Fruit fly (Drosophila melanogaster) whole organism, embryonic: Measurements from ENCODE around the gene osi.

Experiments used
- CG10274 ChIP-seq: fragments of 200-800 bp; sonication (Bioruptor generic); optimal IDR thresholded peaks from 3 replicates; lab custom pipeline; 2017; ENCODE audit warnings: missing biosample characterization, mild to moderate bottlenecking, missing genetic modification characterization
- CG10366 ChIP-seq: fragments of 200-800 bp; sonication (Bioruptor generic); IDR thresholded peaks from 2 replicates; pipeline ENCODE4 v1.3.6; 2022; ENCODE audit warnings: missing biosample characterization, missing genetic modification characterization
- CG10543 ChIP-seq: fragments of 200-800 bp; sonication (Bioruptor generic); optimal IDR thresholded peaks from 3 replicates; lab custom pipeline; 2017; ENCODE audit warnings: missing biosample characterization, mild to moderate bottlenecking, missing genetic modification characterization, moderate library complexity
- CG11398 ChIP-seq: fragments of 200-800 bp; sonication (Bioruptor generic); optimal IDR thresholded peaks from 2 replicates; lab custom pipeline; 2016; ENCODE audit warnings: missing biosample characterization, missing genetic modification characterization
- CG1233 ChIP-seq: fragments of 200-800 bp; sonication (Bioruptor generic); optimal IDR thresholded peaks from 4 replicates; lab custom pipeline; 2018; ENCODE audit warnings: missing biosample characterization, mild to moderate bottlenecking, missing genetic modification characterization
- CG12659 ChIP-seq: fragments of 200-800 bp; sonication (Bioruptor generic); optimal IDR thresholded peaks from 3 replicates; lab custom pipeline; 2017; ENCODE audit warnings: mild to moderate bottlenecking, missing biosample characterization, missing genetic modification reagents, missing genetic modification characterization
- CG12744 ChIP-seq: fragments of 200-800 bp; sonication (Bioruptor generic); optimal IDR thresholded peaks from 2 replicates; lab custom pipeline; 2016; ENCODE audit warnings: missing biosample characterization, missing genetic modification characterization
- CG14441 ChIP-seq: fragments of 200-800 bp; sonication (Bioruptor generic); IDR thresholded peaks from 2 replicates; pipeline ENCODE4 v1.3.6; 2022; ENCODE audit warnings: missing biosample characterization, missing genetic modification characterization
- CG1602 ChIP-seq: fragments of 200-800 bp; sonication (Bioruptor generic); optimal IDR thresholded peaks from 3 replicates; lab custom pipeline; 2016; ENCODE audit warnings: missing biosample characterization, missing genetic modification characterization
- CG17361 ChIP-seq: fragments of 200-800 bp; sonication (Bioruptor generic); IDR thresholded peaks from 3 replicates; pipeline ENCODE4 v1.3.6; 2022; ENCODE audit warnings: missing biosample characterization, missing genetic modification characterization
- CG1832 ChIP-seq: fragments of 200-800 bp; sonication (Bioruptor generic); optimal IDR thresholded peaks from 2 replicates; lab custom pipeline; 2017; ENCODE audit warnings: missing biosample characterization, mild to moderate bottlenecking, missing genetic modification characterization, inconsistent platforms
- CG18476 ChIP-seq: fragments of 200-800 bp; sonication (Bioruptor generic); optimal IDR thresholded peaks from 2 replicates; lab custom pipeline; 2016; ENCODE audit warnings: missing biosample characterization, mild to moderate bottlenecking, missing genetic modification characterization
- CG2116 ChIP-seq: fragments of 200-800 bp; sonication (Bioruptor generic); optimal IDR thresholded peaks from 3 replicates; lab custom pipeline; 2018; ENCODE audit warnings: missing biosample characterization, mild to moderate bottlenecking, missing genetic modification characterization
- CG2875 ChIP-seq: fragments of 200-800 bp; sonication (Bioruptor generic); optimal IDR thresholded peaks from 2 replicates; lab custom pipeline; 2017; ENCODE audit warnings: missing biosample characterization, mild to moderate bottlenecking, missing genetic modification characterization, missing genetic modification reagents
- CG31388 ChIP-seq: fragments of 200-800 bp; sonication (Bioruptor generic); optimal IDR thresholded peaks from 2 replicates; lab custom pipeline; 2016; ENCODE audit warnings: missing biosample characterization, missing genetic modification characterization
- CG3163 ChIP-seq: fragments of 200-800 bp; sonication (Bioruptor generic); optimal IDR thresholded peaks from 3 replicates; lab custom pipeline; 2016; ENCODE audit warnings: missing biosample characterization, missing genetic modification characterization
- CG5180 ChIP-seq: fragments of 200-800 bp; sonication (Bioruptor generic); optimal IDR thresholded peaks from 3 replicates; lab custom pipeline; 2017; ENCODE audit warnings: missing biosample characterization, missing genetic modification characterization, mild to moderate bottlenecking, moderate library complexity, missing genetic modification reagents
- CG6654 ChIP-seq: fragments of 200-800 bp; sonication (Bioruptor generic); optimal IDR thresholded peaks from 2 replicates; lab custom pipeline; 2017; ENCODE audit warnings: missing biosample characterization, mild to moderate bottlenecking, missing genetic modification characterization
- CG6689 ChIP-seq: fragments of 200-800 bp; sonication (Bioruptor generic); IDR thresholded peaks from 2 replicates; pipeline ENCODE4 v1.3.6; 2022; ENCODE audit warnings: missing biosample characterization, missing genetic modification characterization
- CG7987 ChIP-seq: fragments of 200-800 bp; sonication (Bioruptor generic); optimal IDR thresholded peaks from 2 replicates; lab custom pipeline; 2018; ENCODE audit warnings: missing biosample characterization, mild to moderate bottlenecking, missing genetic modification characterization, moderate library complexity
- CG8089 ChIP-seq: fragments of 200-800 bp; sonication (Bioruptor generic); optimal IDR thresholded peaks from 3 replicates; lab custom pipeline; 2016; ENCODE audit warnings: missing biosample characterization, missing genetic modification characterization
- CG9437 ChIP-seq: fragments of 200-800 bp; sonication (Bioruptor generic); optimal IDR thresholded peaks from 2 replicates; lab custom pipeline; 2018; ENCODE audit warnings: missing biosample characterization, mild to moderate bottlenecking, missing genetic modification characterization
- CoRest ChIP-seq: fragments of 200-800 bp; sonication (Bioruptor generic); optimal IDR thresholded peaks from 3 replicates; lab custom pipeline; 2018; ENCODE audit warnings: missing biosample characterization, mild to moderate bottlenecking, missing genetic modification characterization, moderate library complexity
- E2f1 ChIP-seq: fragments of 200-800 bp; sonication (Bioruptor generic); IDR thresholded peaks from 2 replicates; pipeline ENCODE4 v1.3.6; 2022; ENCODE audit warnings: missing biosample characterization, missing genetic modification characterization
- Ets65A ChIP-seq: fragments of 200-800 bp; sonication (Bioruptor generic); peaks from one replicate; lab custom pipeline; 2016; ENCODE audit warnings: missing biosample characterization, missing genetic modification characterization
- Fer1 ChIP-seq: fragments of 200-800 bp; sonication (Bioruptor generic); optimal IDR thresholded peaks from 2 replicates; lab custom pipeline; 2017; ENCODE audit warnings: missing biosample characterization, mild to moderate bottlenecking, missing genetic modification characterization
- HLHmδ ChIP-seq: fragments of 200-800 bp; sonication (Bioruptor generic); optimal IDR thresholded peaks from 2 replicates; lab custom pipeline; 2018; ENCODE audit warnings: missing biosample characterization, mild to moderate bottlenecking, missing genetic modification characterization, moderate library complexity
- Kr ChIP-seq: fragments of 200-800 bp; sonication (Bioruptor generic); optimal IDR thresholded peaks from 2 replicates; lab custom pipeline; 2017; ENCODE audit warnings: missing biosample characterization, mild to moderate bottlenecking, missing genetic modification characterization
- Lpt ChIP-seq: fragments of >200 bp; optimal IDR thresholded peaks from 2 replicates; lab custom pipeline; 2018; ENCODE audit warnings: missing biosample characterization, missing genetic modification characterization
- Med ChIP-seq: fragments of 200-800 bp; sonication (Bioruptor generic); peaks from one replicate; lab custom pipeline; 2016; ENCODE audit warnings: missing biosample characterization, missing genetic modification characterization, mild to moderate bottlenecking, inconsistent platforms, moderate library complexity
- Myb ChIP-seq: fragments of 200-800 bp; sonication (Bioruptor generic); optimal IDR thresholded peaks from 2 replicates; lab custom pipeline; 2016; ENCODE audit warnings: missing biosample characterization, missing genetic modification characterization
- Ravus ChIP-seq: fragments of 200-800 bp; sonication (Bioruptor generic); IDR thresholded peaks from 2 replicates; pipeline ENCODE4 v1.3.6; 2022; ENCODE audit warnings: missing biosample characterization, missing genetic modification characterization
- Rfx ChIP-seq: fragments of 200-800 bp; sonication (Bioruptor generic); IDR thresholded peaks from 2 replicates; pipeline ENCODE4 v1.3.6; 2022; ENCODE audit warnings: missing biosample characterization, missing genetic modification characterization
- Sin3A ChIP-seq: fragments of >200 bp; optimal IDR thresholded peaks from 2 replicates; lab custom pipeline; 2018
- ato ChIP-seq: fragments of 200-800 bp; sonication (Bioruptor generic); IDR thresholded peaks from 2 replicates; pipeline ENCODE4 v1.3.6; 2022; ENCODE audit warnings: missing biosample characterization, missing genetic modification characterization; ENCODE audit not compliant: partially characterized antibody
- bowl ChIP-seq: fragments of 200-800 bp; sonication (Bioruptor generic); IDR thresholded peaks from 2 replicates; pipeline ENCODE4 v1.3.6; 2022; ENCODE audit warnings: missing biosample characterization, missing genetic modification characterization
- chif ChIP-seq, 2 experiments: fragments of 200-800 bp; sonication (Bioruptor generic); optimal IDR thresholded peaks; 3 replicates each; lab custom pipeline; 2016; ENCODE audit warnings: missing biosample characterization in 2 of 2, missing genetic modification characterization in 2 of 2
- dan ChIP-seq: fragments of 200-800 bp; sonication (Bioruptor generic); IDR thresholded peaks from 2 replicates; pipeline ENCODE4 v1.3.6; 2022; ENCODE audit warnings: missing biosample characterization, missing genetic modification characterization
- emc ChIP-seq: fragments of 200-800 bp; sonication (Bioruptor generic); optimal IDR thresholded peaks from 2 replicates; lab custom pipeline; 2016; ENCODE audit warnings: missing biosample characterization, missing genetic modification characterization
- hkb ChIP-seq, 2 experiments: fragments of 200-800 bp in 1 of 2; fragments of >200 bp in 1 of 2; sonication (Bioruptor generic) in 1 of 2; IDR thresholded peaks in 1 of 2; optimal IDR thresholded peaks in 1 of 2; 2 replicates each; pipeline versions ENCODE4 v1.3.6 to Lab custom; 2017 to 2022; ENCODE audit warnings: missing biosample characterization in 1 of 2, missing genetic modification characterization in 1 of 2
- kni ChIP-seq: fragments of 200-800 bp; sonication (Bioruptor generic); optimal IDR thresholded peaks from 3 replicates; lab custom pipeline; 2017; ENCODE audit warnings: mild to moderate bottlenecking, missing biosample characterization, missing genetic modification reagents, missing genetic modification characterization
- lab ChIP-seq: fragments of 200-800 bp; sonication (Bioruptor generic); optimal IDR thresholded peaks from 3 replicates; lab custom pipeline; 2017; ENCODE audit warnings: missing biosample characterization, missing genetic modification characterization, mild to moderate bottlenecking, moderate library complexity, missing genetic modification reagents
- p53 ChIP-seq: fragments of 200-800 bp; sonication (Bioruptor generic); optimal IDR thresholded peaks from 2 replicates; lab custom pipeline; 2016; ENCODE audit warnings: missing biosample characterization, missing genetic modification characterization
- salm ChIP-seq: fragments of 200-800 bp; sonication (Bioruptor generic); optimal IDR thresholded peaks from 2 replicates; lab custom pipeline; 2018; ENCODE audit warnings: missing biosample characterization, mild to moderate bottlenecking, missing genetic modification characterization
- sd ChIP-seq: fragments of 200-800 bp; sonication (Bioruptor generic); optimal IDR thresholded peaks from 3 replicates; lab custom pipeline; 2018; ENCODE audit warnings: missing biosample characterization, mild to moderate bottlenecking, missing genetic modification characterization, moderate library complexity
- slbo ChIP-seq: fragments of 200-800 bp; sonication (Bioruptor generic); IDR thresholded peaks from 2 replicates; pipeline ENCODE4 v1.3.6; 2022; ENCODE audit warnings: missing biosample characterization, missing genetic modification characterization
- slp2 ChIP-seq: fragments of 200-800 bp; sonication (Bioruptor generic); optimal IDR thresholded peaks from 2 replicates; lab custom pipeline; 2016; ENCODE audit warnings: missing biosample characterization, missing genetic modification characterization
- sob ChIP-seq: fragments of 200-800 bp; sonication (Bioruptor generic); IDR thresholded peaks from 2 replicates; pipeline ENCODE4 v1.3.6; 2022; ENCODE audit warnings: missing biosample characterization, missing genetic modification characterization
- trem ChIP-seq: fragments of 200-800 bp; optimal IDR thresholded peaks from 3 replicates; lab custom pipeline; 2019; ENCODE audit warnings: missing biosample characterization, mild to moderate bottlenecking, missing genetic modification characterization, moderate library complexity
- trh ChIP-seq: fragments of 200-800 bp; sonication (Bioruptor generic); optimal IDR thresholded peaks from 2 replicates; lab custom pipeline; 2016; ENCODE audit warnings: missing biosample characterization, missing genetic modification characterization
- tup ChIP-seq: fragments of 200-800 bp; sonication (Bioruptor generic); optimal IDR thresholded peaks from 2 replicates; lab custom pipeline; 2016; ENCODE audit warnings: missing biosample characterization, mild to moderate bottlenecking, missing genetic modification characterization, moderate library complexity
- tx ChIP-seq: fragments of 200-800 bp; sonication (Bioruptor generic); optimal IDR thresholded peaks from 2 replicates; lab custom pipeline; 2016; ENCODE audit warnings: missing biosample characterization, missing genetic modification characterization

Gene osi

dm6 chr2L:16880930-16881329 is 6.8 kb downstream of the osi start (continued):
- TF ChIP-seq CG1832 (GFP tag; lab: Kevin White, UChicago) = no peak
- TF ChIP-seq Fer1 (GFP tag; lab: Kevin White, UChicago) = peak; percentile 42
- TF ChIP-seq CG11398 (GFP tag; lab: Kevin White, UChicago) = no peak
- no peak for TF ChIP-seq tx (GFP tag; lab: Kevin White, UChicago)
- no peak for TF ChIP-seq CG9437 (GFP tag; lab: Kevin White, UChicago)
- no peak for TF ChIP-seq CG31388 (GFP tag; lab: Kevin White, UChicago)
- TF ChIP-seq Kr (GFP tag; lab: Kevin White, UChicago) = no peak
- TF ChIP-seq CG5180 (GFP tag; lab: Kevin White, UChicago) = peak; percentile 4
- no peak for TF ChIP-seq Lpt
- TF ChIP-seq Ravus (GFP tag; lab: Robert Waterston, UW) = no peak
- no peak for TF ChIP-seq CG8089 (GFP tag; lab: Kevin White, UChicago)
- TF ChIP-seq slp2 (GFP tag; lab: Kevin White, UChicago) = no peak
- no peak for TF ChIP-seq salm
- no peak for TF ChIP-seq CG12744
- TF ChIP-seq CG18476 (GFP tag; lab: Kevin White, UChicago) = no peak
- no peak for TF ChIP-seq CG1233 (GFP tag; lab: Kevin White, UChicago)
- TF ChIP-seq CG10366 (GFP tag; lab: Robert Waterston, UW) = no peak
- TF ChIP-seq CG6689 (GFP tag; lab: Robert Waterston, UW) = no peak
- no peak for TF ChIP-seq CG2116
- TF ChIP-seq CG14441 (GFP tag; lab: Robert Waterston, UW) = 0 out of 2 replicates have a peak, but pooled peaks have one; percentile 19
- TF ChIP-seq CG10543 (GFP tag; lab: Kevin White, UChicago) = peak; percentile 84
- no peak for TF ChIP-seq E2f1
- no peak; the same call in 1 of the 2 replicates for TF ChIP-seq slbo (GFP tag; lab: Robert Waterston, UW)
- TF ChIP-seq sd (tag; lab: Kevin White, UChicago) = no peak
- peak; percentile 41; the same call in 1 of the 2 replicates for TF ChIP-seq Rfx
- no peak for TF ChIP-seq CG2875 (GFP tag; lab: Kevin White, UChicago)
- no peak for TF ChIP-seq hkb (optimal IDR thresholded peaks at IDR 0.05; lab: Kevin White, UChicago)
- peak; percentile 37; the same call in 1 of the 2 replicates for TF ChIP-seq hkb (GFP tag; IDR thresholded peaks at IDR 0.05; lab: Robert Waterston, UW)
- TF ChIP-seq Sin3A (lab: Kevin White, UChicago) = no peak
- no peak for TF ChIP-seq p53 (GFP tag; lab: Kevin White, UChicago)
- peak; percentile 85 for TF ChIP-seq CG3163 (GFP tag; lab: Kevin White, UChicago)
- TF ChIP-seq trh (GFP tag; lab: Kevin White, UChicago) = no peak
- TF ChIP-seq lab (GFP tag; lab: Kevin White, UChicago) = peak; percentile 44
- peak; percentile 21; the same call in 1 of the 2 replicates for TF ChIP-seq sob (GFP tag; lab: Robert Waterston, UW)
- TF ChIP-seq Ets65A (GFP tag; lab: Kevin White, UChicago) = peak; percentile 26
- TF ChIP-seq CG17361 (GFP tag; lab: Robert Waterston, UW) = no peak
- TF ChIP-seq CG1602 (GFP tag; lab: Kevin White, UChicago) = no peak
- TF ChIP-seq CoRest (tag; lab: Kevin White, UChicago) = no peak
- TF ChIP-seq CG10274 (GFP tag; lab: Kevin White, UChicago) = no peak
- TF ChIP-seq CG7987 (GFP tag; lab: Kevin White, UChicago) = no peak
- TF ChIP-seq CG6654 (GFP tag; lab: Kevin White, UChicago) = no peak
- TF ChIP-seq dan = no peak
- TF ChIP-seq emc = no peak
- TF ChIP-seq HLHmδ (GFP tag; lab: Kevin White, UChicago) = no peak
- TF ChIP-seq trem = no peak
- TF ChIP-seq kni (GFP tag; lab: Kevin White, UChicago) = no peak
- no peak for TF ChIP-seq ato (GFP tag; lab: Robert Waterston, UW)
- no peak for TF ChIP-seq tup
- TF ChIP-seq Med (GFP tag; lab: Kevin White, UChicago) = peak; percentile 90
- no peak for TF ChIP-seq chif (GFP tag; optimal IDR thresholded peaks at IDR 0.05; lab: Kevin White, UChicago)
- no peak for TF ChIP-seq Myb (GFP tag; lab: Kevin White, UChicago)
- no peak for TF ChIP-seq CG12659
- no peak for TF ChIP-seq bowl (GFP tag; lab: Robert Waterston, UW)
